Worm (Caenorhabditis elegans) whole organism, mixed stage, embryonic: ENCODE data around the gene ogdh-1.

Experiments used
- blmp-1 ChIP-seq: fragments of 150-350 bp; optimal IDR thresholded peaks from 2 replicates; lab custom pipeline; 2014; ENCODE audit warnings: missing biosample characterization, missing genetic modification characterization
- lin-13 ChIP-seq: fragments of 150-350 bp; optimal IDR thresholded peaks from 2 replicates; lab custom pipeline; 2014; ENCODE audit warnings: missing biosample characterization, missing genetic modification characterization
- mep-1 ChIP-seq: fragments of 150-350 bp; optimal IDR thresholded peaks from 2 replicates; lab custom pipeline; 2017; ENCODE audit warnings: missing biosample characterization, missing genetic modification reagents, missing genetic modification characterization, inconsistent platforms
- nhr-2 ChIP-seq: fragments of 150-350 bp; optimal IDR thresholded peaks from 2 replicates; lab custom pipeline; 2014; ENCODE audit warnings: missing biosample characterization, missing genetic modification characterization
- zip-8 ChIP-seq: fragments of 150-350 bp; optimal IDR thresholded peaks from 2 replicates; lab custom pipeline; 2014; ENCODE audit warnings: missing biosample characterization, missing genetic modification characterization

- TF ChIP-seq blmp-1 (tag; lab: Kevin White, UChicago) (no peak), nhr-2 (tag; lab: Kevin White, UChicago) (no peak), zip-8 (no peak), mep-1 (tag; lab: Kevin White, UChicago) (no peak), lin-13 (tag; lab: Kevin White, UChicago) (no peak)
These were observed 2.1 kb upstream of the ogdh-1 start for ce11 chrIV:4705922-4706321.
